Worm (Caenorhabditis elegans): ENCODE measurements around the gene clec-126.

clec-126 gene

ce11 chrII:3471603-3472002, 47.7 kb upstream of the clec-126 start, which contains the start of gene Y49F6B.13:
Y49F6B.13 (minus strand) TSS chrII:3471703.
- TF ChIP-seq cebp-1 (GFP tag; IDR thresholded peaks at IDR 0.05) (no peak), cebp-1 (tag; optimal IDR thresholded peaks at IDR 0.05) (no peak), rec-8 (tag; optimal IDR thresholded peaks at IDR 0.05) (no peak), attf-3 (GFP tag; conservative IDR thresholded peaks at IDR 0.05) (no peak), repo-1 (tag; optimal IDR thresholded peaks at IDR 0.05) (no peak), nhr-120 (GFP tag; IDR thresholded peaks at IDR 0.05) (no peak), unc-130 (GFP tag; optimal IDR thresholded peaks at IDR 0.05) (no peak), ceh-79 (tag; optimal IDR thresholded peaks at IDR 0.05) (no peak), lin-54 (GFP tag; optimal IDR thresholded peaks at IDR 0.05) (no peak), mel-28 (tag; optimal IDR thresholded peaks at IDR 0.05; ENCODE audit: borderline replicate concordance) (no peak), T07F8.4 (tag; optimal IDR thresholded peaks at IDR 0.05) (no peak), ceh-40 (GFP tag; IDR thresholded peaks at IDR 0.05) (no peak), F10E7.11 (tag; optimal IDR thresholded peaks at IDR 0.05) (no peak), nhr-90 (tag; optimal IDR thresholded peaks at IDR 0.05) (no peak), K11D2.4 (GFP tag; IDR thresholded peaks at IDR 0.05) (no peak), ceh-27 (GFP tag; optimal IDR thresholded peaks at IDR 0.05) (no peak), egl-44 (GFP tag; IDR thresholded peaks at IDR 0.05) (no peak), zim-3 (tag; optimal IDR thresholded peaks at IDR 0.05) (no peak), ekl-4 (GFP tag; IDR thresholded peaks at IDR 0.05) (no peak), mxl-1 (tag; optimal IDR thresholded peaks at IDR 0.05) (no peak), nfya-2 (GFP tag; IDR thresholded peaks at IDR 0.05) (no peak)

DNA sequence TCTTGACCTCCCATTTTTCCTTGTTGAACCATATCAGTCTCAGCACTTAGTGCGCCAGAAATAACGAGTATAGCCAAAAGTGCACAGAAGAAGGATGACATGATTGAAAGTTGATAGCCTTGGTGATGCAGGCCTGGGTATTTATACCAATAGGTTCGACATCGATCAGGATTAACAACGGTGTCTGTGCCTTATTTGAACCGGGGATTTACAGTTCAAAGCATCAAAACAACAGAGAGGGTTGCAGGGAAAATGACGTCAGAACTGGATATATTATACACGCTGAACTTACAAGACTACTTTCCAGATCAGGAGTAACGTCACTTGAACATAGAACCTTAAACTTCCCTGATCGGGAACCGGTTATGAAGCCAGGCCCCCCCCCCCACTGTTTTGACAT, 47.0 kb upstream of the clec-126 start, which contains the start of gene Y49F6B.12:
Y49F6B.12 (minus strand) TSS at position 101 of the 400 bp plus-strand sequence.
- TF ChIP-seq nhr-179 (tag; optimal IDR thresholded peaks at IDR 0.05) (no peak), F23B12.7 (tag; optimal IDR thresholded peaks at IDR 0.05; ENCODE audit: insufficient read depth) (no peak), ztf-26 (tag; optimal IDR thresholded peaks at IDR 0.05) (no peak)

ce11 chrII:3472817-3473216, 46.5 kb upstream of the clec-126 start, which contains the start of gene Y49F6B.6:
Y49F6B.6 (plus strand) TSS chrII:3473117.
- no peak for TF ChIP-seq sea-2 (GFP tag; IDR thresholded peaks at IDR 0.05)
- no peak for TF ChIP-seq lin-26 (GFP tag; IDR thresholded peaks at IDR 0.05)
- TF ChIP-seq efl-1 (GFP tag; optimal IDR thresholded peaks at IDR 0.05) = no peak
- TF ChIP-seq pbrm-1 (GFP tag; IDR thresholded peaks at IDR 0.05) = no peak
- TF ChIP-seq snpc-4 (GFP tag; optimal IDR thresholded peaks at IDR 0.05) = no peak
- TF ChIP-seq snpc-4 (tag; optimal IDR thresholded peaks at IDR 0.05) = no peak
- TF ChIP-seq mxl-1 (tag; optimal IDR thresholded peaks at IDR 0.05) = no peak
- no peak for TF ChIP-seq F22D6.2 (tag; optimal IDR thresholded peaks at IDR 0.05)
- TF ChIP-seq athp-1 (tag; optimal IDR thresholded peaks at IDR 0.05) = no peak
- no peak for TF ChIP-seq madf-8 (GFP tag; conservative IDR thresholded peaks at IDR 0.05)
- TF ChIP-seq ceh-100 (GFP tag; IDR thresholded peaks at IDR 0.05) = no peak
- TF ChIP-seq hmg-1.2 (GFP tag; IDR thresholded peaks at IDR 0.05) = no peak
- TF ChIP-seq mcd-1 (GFP tag; IDR thresholded peaks at IDR 0.05) = no peak
- TF ChIP-seq snpc-1.1 (tag; optimal IDR thresholded peaks at IDR 0.05; ENCODE audit: insufficient read depth) = no peak
- TF ChIP-seq Y53F4B.3 (GFP tag; IDR thresholded peaks at IDR 0.05) = no peak
- TF ChIP-seq ztf-26 (tag; optimal IDR thresholded peaks at IDR 0.05) = no peak
